Fruit fly (Drosophila melanogaster) S2 (cell line): ENCODE measurements around the gene Or13a.

Experiments
- CG8478 ChIP-seq: fragments of >200 bp; optimal IDR thresholded peaks from 2 replicates; lab custom pipeline; 2018
- CTCF ChIP-seq, 2 experiments: fragments of >200 bp; optimal IDR thresholded peaks; 2 replicates each; lab custom pipeline; 2018

Or13a gene

DNA sequence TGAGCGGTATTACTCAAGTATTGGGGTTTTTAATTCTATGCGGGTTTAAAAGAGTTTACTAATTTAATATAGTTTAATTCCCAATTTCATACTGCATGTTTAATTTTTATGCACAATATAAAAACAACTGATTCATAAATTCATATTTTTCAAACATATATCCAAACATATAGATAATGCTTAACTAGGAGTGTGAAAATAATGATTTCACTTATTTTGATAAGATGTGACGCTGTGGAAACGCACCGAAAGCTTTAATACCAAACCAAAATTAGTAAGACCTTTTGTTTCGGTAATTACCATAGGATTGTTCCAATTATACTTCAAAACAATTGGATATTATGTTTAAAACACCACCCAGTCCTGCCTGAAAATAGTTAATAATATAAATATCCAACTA lies 9.3 kb downstream of the Or13a start, which contains the start of gene Slc25A46a:
Gene Slc25A46a, plus strand, starts transcription at position 272 of the 400 bp plus-strand sequence.
- TF ChIP-seq CTCF (optimal IDR thresholded peaks at IDR 0.05; lab: Kevin White, UChicago) (no peak), CG8478 (lab: Kevin White, UChicago) (no peak)

DNA sequence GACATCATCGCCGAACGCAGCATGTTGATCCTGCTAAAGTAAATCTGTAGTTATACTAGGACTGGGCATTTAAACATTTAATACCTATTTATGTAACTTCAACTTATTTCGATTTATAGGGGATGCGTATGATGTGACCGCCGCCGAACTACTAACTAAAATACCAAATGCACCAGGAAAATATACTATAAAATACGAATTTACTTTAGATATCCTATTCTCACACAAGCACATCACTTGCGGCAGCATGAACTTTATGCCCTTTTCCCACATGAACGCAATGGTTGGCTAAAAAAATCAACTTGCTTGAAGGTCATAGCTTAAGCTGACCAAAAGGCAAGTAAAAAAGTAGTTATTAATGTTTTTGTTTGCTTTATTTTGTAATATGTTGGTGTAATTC lies 12.4 kb downstream of the Or13a start, which contains the start of gene ND-20:
Gene ND-20, minus strand, starts transcription at position 155 of the 400 bp plus-strand sequence.
- TF ChIP-seq CG8478 (lab: Kevin White, UChicago) (no peak), CTCF (optimal IDR thresholded peaks at IDR 0.05; lab: Kevin White, UChicago) (peak in 1 of 2 experiments; percentile 18)

- TF ChIP-seq CTCF (optimal IDR thresholded peaks at IDR 0.05; lab: Kevin White, UChicago) (no peak), CG8478 (lab: Kevin White, UChicago) (no peak)
These were observed 15.4 kb downstream of the Or13a start for dm6 chrX:15989631-15990030.

DNA sequence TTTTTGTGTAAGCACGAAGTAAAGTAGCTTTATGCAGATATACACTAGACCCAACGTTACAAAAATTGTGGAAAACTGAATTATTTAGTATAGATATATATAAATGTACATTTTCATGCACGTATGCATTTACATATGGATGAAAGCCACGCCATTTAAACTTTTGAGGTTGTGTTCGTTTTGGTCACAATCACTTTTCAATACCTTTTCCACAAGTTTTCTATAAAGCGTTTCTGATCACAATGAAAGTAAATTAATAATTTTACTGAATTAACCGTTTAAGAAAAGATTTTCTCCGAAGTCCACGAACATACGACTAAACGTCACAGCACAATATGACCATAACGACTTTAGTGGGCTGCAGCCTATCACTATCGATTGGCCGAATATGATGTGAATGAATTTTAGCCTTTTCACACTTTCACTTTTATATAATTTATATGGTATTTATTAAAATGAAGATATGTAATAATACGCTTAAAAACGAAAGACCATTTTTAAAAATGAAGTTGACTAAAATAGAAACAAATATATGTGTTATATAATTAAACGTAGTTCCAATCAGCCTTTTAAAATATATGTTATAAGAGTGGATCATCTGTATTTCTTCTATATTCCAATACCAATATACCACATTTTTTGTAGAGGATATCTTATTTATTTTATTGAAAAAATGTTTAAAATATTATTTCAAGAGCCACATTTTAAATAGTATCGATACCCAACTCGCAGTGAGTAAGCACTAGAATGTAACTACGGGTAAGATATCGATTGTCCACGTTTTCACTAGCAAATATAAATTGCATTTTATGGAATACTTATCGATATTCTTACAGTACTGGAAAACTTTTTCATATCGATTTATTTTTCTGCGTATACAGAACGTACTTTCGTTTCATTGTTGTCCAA lies 17.6 kb downstream of the Or13a start, which contains the start of the genes CG46312, eIF5 and exd:
Gene CG46312, minus strand, starts transcription at position 357 of the 909 bp plus-strand sequence.
Gene eIF5, minus strand, starts transcription at position 357 of the 909 bp plus-strand sequence.
Gene exd, plus strand, starts transcription at position 851 of the 909 bp plus-strand sequence.
- no peak for TF ChIP-seq CTCF (optimal IDR thresholded peaks at IDR 0.05; lab: Kevin White, UChicago)
- no peak for TF ChIP-seq CG8478 (lab: Kevin White, UChicago)

- TF ChIP-seq CG8478 (lab: Kevin White, UChicago) (no peak), CTCF (optimal IDR thresholded peaks at IDR 0.05; lab: Kevin White, UChicago) (no peak)
These were observed 18.3 kb downstream of the Or13a start for dm6 chrX:15992527-15992897.

- TF ChIP-seq CTCF (optimal IDR thresholded peaks at IDR 0.05; lab: Kevin White, UChicago) (no peak), CG8478 (lab: Kevin White, UChicago) (no peak)
These were observed 22.6 kb downstream of the Or13a start, which contains the start of gene CG8939 for dm6 chrX:15996831-15997230. CG8939 (plus strand) TSS chrX:15997016.

DNA sequence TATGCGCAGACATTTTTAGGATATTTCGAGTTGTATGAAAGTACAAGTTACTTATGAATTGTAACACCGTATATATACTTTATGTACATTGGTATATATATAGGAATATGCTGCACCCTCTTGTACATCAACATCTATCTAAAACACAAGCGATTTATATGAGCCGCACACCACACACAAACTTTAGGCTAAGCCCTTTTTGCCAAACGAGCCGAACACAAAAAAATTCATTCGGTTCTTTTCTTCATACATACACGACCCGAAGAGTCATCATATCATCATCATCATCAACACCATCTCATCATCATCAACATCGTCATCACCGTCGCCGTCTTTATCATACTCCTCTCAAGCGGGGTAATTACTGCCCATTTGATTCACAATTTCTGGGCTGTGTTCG lies 30.8 kb downstream of the Or13a start:
- TF ChIP-seq CG8478 (lab: Kevin White, UChicago): no peak
- no peak for TF ChIP-seq CTCF (optimal IDR thresholded peaks at IDR 0.05; lab: Kevin White, UChicago)

DNA sequence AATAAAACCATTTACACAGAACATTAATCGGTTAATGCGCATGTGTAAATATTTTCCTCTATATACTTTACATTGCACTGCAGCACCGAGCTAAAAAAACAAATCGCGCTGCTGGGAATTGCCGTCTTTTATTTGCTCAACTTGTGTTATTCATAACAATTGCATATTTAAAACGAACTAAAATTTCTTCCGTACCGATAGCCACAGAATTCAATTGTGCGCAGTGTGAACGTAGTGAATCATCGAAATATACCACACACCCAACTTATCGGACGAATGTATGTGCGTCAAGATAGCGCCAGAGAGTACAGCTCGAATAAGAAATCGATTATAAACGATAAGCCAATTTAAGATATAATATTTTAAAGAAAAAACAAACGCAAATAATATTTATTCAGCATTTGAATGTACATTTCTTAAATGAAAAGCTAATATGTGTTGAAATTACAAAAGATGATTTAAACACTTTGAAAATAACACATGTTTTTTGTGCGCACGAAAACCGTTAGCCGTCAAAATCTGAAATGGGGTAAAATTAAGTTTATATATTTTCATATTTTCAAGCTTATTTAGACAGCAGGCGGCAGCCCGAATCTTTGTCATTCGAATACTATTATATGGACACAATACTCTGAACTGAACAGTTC lies 31.4 kb downstream of the Or13a start, which contains the start of the genes vap and CG12698:
Gene vap, minus strand, starts transcription at position 262 of the 647 bp plus-strand sequence.
Gene CG12698, plus strand, starts transcription at position 597 of the 647 bp plus-strand sequence.
- TF ChIP-seq CG8478 (lab: Kevin White, UChicago) (no peak), CTCF (optimal IDR thresholded peaks at IDR 0.05; lab: Kevin White, UChicago) (peak in 1 of 2 experiments; percentile 0)

dm6 chrX:16008814-16009213 lies 34.6 kb downstream of the Or13a start, which contains the start of gene Muc14A:
Muc14A (plus strand) TSS chrX:16009114.
- TF ChIP-seq CG8478 (lab: Kevin White, UChicago) (no peak), CTCF (optimal IDR thresholded peaks at IDR 0.05; lab: Kevin White, UChicago) (no peak)
